Fruit fly (Drosophila melanogaster) whole organism, pupa: ENCODE results near the gene CG33932.

Source experiments
- CG10348 ChIP-seq: fragments of 200-800 bp; sonication (Bioruptor generic); IDR thresholded peaks from 2 replicates; pipeline ENCODE4 v1.3.6; 2022; ENCODE audit warnings: missing biosample characterization, missing genetic modification characterization
- CG12605 ChIP-seq: fragments of 200-800 bp; sonication (Bioruptor generic); IDR thresholded peaks from 2 replicates; pipeline ENCODE4 v1.3.6; 2022; ENCODE audit warnings: missing biosample characterization, missing genetic modification characterization
- CG32121 ChIP-seq: fragments of 200-800 bp; sonication (Bioruptor generic); IDR thresholded peaks from 2 replicates; pipeline ENCODE4 v1.3.6; 2022; ENCODE audit warnings: missing biosample characterization, missing genetic modification characterization
- CG8159 ChIP-seq: fragments of 200-800 bp; sonication (Bioruptor generic); optimal IDR thresholded peaks from 3 replicates; lab custom pipeline; 2018; ENCODE audit warnings: missing biosample characterization, mild to moderate bottlenecking, missing genetic modification characterization, moderate library complexity
- CG8301 ChIP-seq: fragments of 200-800 bp; sonication (Bioruptor generic); optimal IDR thresholded peaks from 2 replicates; lab custom pipeline; 2018; ENCODE audit warnings: missing biosample characterization, mild to moderate bottlenecking, missing genetic modification characterization
- CG9948 ChIP-seq: fragments of 200-800 bp; sonication (Bioruptor generic); optimal IDR thresholded peaks from 2 replicates; lab custom pipeline; 2018; ENCODE audit warnings: missing biosample characterization, mild to moderate bottlenecking, missing genetic modification characterization, moderate library complexity
- EcR ChIP-seq: fragments of 200-800 bp; sonication (Bioruptor generic); optimal IDR thresholded peaks from 3 replicates; lab custom pipeline; 2019; ENCODE audit warnings: missing biosample characterization, missing genetic modification characterization, mild to moderate bottlenecking, moderate library complexity, missing genetic modification reagents
- Pif1A ChIP-seq: fragments of 200-800 bp; sonication (Bioruptor generic); optimal IDR thresholded peaks from 3 replicates; lab custom pipeline; 2016; ENCODE audit warnings: missing biosample characterization, missing genetic modification characterization
- gl ChIP-seq: fragments of 200-800 bp; sonication (Bioruptor generic); optimal IDR thresholded peaks from 2 replicates; lab custom pipeline; 2018; ENCODE audit warnings: missing biosample characterization, mild to moderate bottlenecking, missing genetic modification characterization
- rn ChIP-seq: fragments of 200-800 bp; sonication (Bioruptor generic); IDR thresholded peaks from 2 replicates; pipeline ENCODE4 v1.3.6; 2022; ENCODE audit warnings: missing biosample characterization, missing genetic modification characterization

- TF ChIP-seq CG9948 (no peak), CG10348 (GFP tag; lab: Robert Waterston, UW) (no peak), CG8159 (tag; lab: Kevin White, UChicago) (no peak), rn (no peak), EcR (GFP tag; lab: Kevin White, UChicago) (no peak), Pif1A (GFP tag; lab: Kevin White, UChicago) (no peak), CG32121 (GFP tag; lab: Robert Waterston, UW) (no peak), gl (tag; lab: Kevin White, UChicago) (no peak), CG8301 (tag; lab: Kevin White, UChicago) (no peak), CG12605 (GFP tag; lab: Robert Waterston, UW) (no peak)
Observed at dm6 chrX:19696845-19697244, 47.4 kb upstream of the CG33932 start, which contains the start of gene Cdc42.
